Fruit fly (Drosophila melanogaster) S2 (cell line): ENCODE measurements around the gene trc.

ENCODE experiments used
- CG8478 ChIP-seq: fragments of >200 bp; optimal IDR thresholded peaks from 2 replicates; lab custom pipeline; 2018
- CTCF ChIP-seq, 2 experiments: fragments of >200 bp; optimal IDR thresholded peaks; 2 replicates each; lab custom pipeline; 2018

- TF ChIP-seq CTCF (optimal IDR thresholded peaks at IDR 0.05; lab: Kevin White, UChicago) (no peak), CG8478 (no peak)
Measured at dm6 chr3L:19812491-19812890, 21.6 kb downstream of the trc start.
